Worm (Caenorhabditis elegans) whole organism, early embryonic: ENCODE measurements around the gene sra-9.

Experiments
- B0310.2 ChIP-seq: sonication (generic microtip); optimal IDR thresholded peaks from 2 replicates; lab custom pipeline; 2016; ENCODE audit warnings: mild to moderate bottlenecking, missing genetic modification characterization, missing compliant biosample characterization
- aly-1 ChIP-seq: sonication (generic microtip); optimal IDR thresholded peaks from 2 replicates; lab custom pipeline; 2016; ENCODE audit warnings: missing genetic modification characterization, missing compliant biosample characterization
- ama-1 ChIP-seq: fragments of 150-350 bp; optimal IDR thresholded peaks from 2 replicates; lab custom pipeline; 2014
- ceh-13 ChIP-seq: fragments of 200-800 bp; sonication (Bioruptor generic); optimal IDR thresholded peaks from 2 replicates; lab custom pipeline; 2018; ENCODE audit warnings: mild to moderate bottlenecking, missing genetic modification characterization, missing compliant biosample characterization
- flt-1 ChIP-seq: fragments of 200-800 bp; sonication (Bioruptor generic); IDR thresholded peaks from 2 replicates; pipeline ENCODE4 v1.3.6; 2022; ENCODE audit warnings: missing genetic modification characterization, missing compliant biosample characterization
- hmbx-1 ChIP-seq: sonication (generic microtip); optimal IDR thresholded peaks from 2 replicates; lab custom pipeline; 2016; ENCODE audit warnings: mild to moderate bottlenecking, missing genetic modification characterization, missing compliant biosample characterization
- hnd-1 ChIP-seq: sonication (generic microtip); optimal IDR thresholded peaks from 2 replicates; lab custom pipeline; 2016; ENCODE audit warnings: missing genetic modification characterization, missing compliant biosample characterization
- pes-1 ChIP-seq: fragments of 200-800 bp; sonication (Bioruptor generic); IDR thresholded peaks from 2 replicates; pipeline ENCODE4 v1.3.6; 2022; ENCODE audit warnings: missing genetic modification reagents, missing genetic modification characterization, missing compliant biosample characterization
- sea-1 ChIP-seq: fragments of 200-800 bp; sonication (Bioruptor generic); conservative IDR thresholded peaks from 2 replicates; pipeline ENCODE4 v1.3.6; 2022; ENCODE audit warnings: missing genetic modification characterization, missing compliant biosample characterization
- tbx-37 ChIP-seq: fragments of 200-800 bp; sonication (Bioruptor generic); conservative IDR thresholded peaks from 2 replicates; pipeline ENCODE4 v1.3.6; 2022; ENCODE audit warnings: missing genetic modification reagents, missing genetic modification characterization, missing compliant biosample characterization

- TF ChIP-seq hnd-1 (tag; lab: Kevin White, UChicago), result no peak
- TF ChIP-seq flt-1 (GFP tag; lab: Robert Waterston, UW), result no peak
- TF ChIP-seq B0310.2 (tag; lab: Kevin White, UChicago), result no peak
- TF ChIP-seq ama-1, result no peak
- no peak for TF ChIP-seq pes-1 (GFP tag; lab: Robert Waterston, UW)
- no peak for TF ChIP-seq sea-1 (GFP tag; lab: Robert Waterston, UW)
- no peak for TF ChIP-seq tbx-37 (GFP tag; lab: Robert Waterston, UW)
- TF ChIP-seq aly-1, result no peak
- no peak for TF ChIP-seq ceh-13 (GFP tag; lab: Kevin White, UChicago)
- TF ChIP-seq hmbx-1 (tag; lab: Kevin White, UChicago), result no peak
Measured at ce11 chrII:9501955-9502354, 30.2 kb upstream of the sra-9 start.
